Worm (Caenorhabditis elegans) whole organism, L2 larva: Measurements from ENCODE around the gene srh-223.

Experiments used
- aly-2 ChIP-seq: fragments of 150-350 bp; optimal IDR thresholded peaks from 2 replicates; lab custom pipeline; 2014; ENCODE audit warnings: missing biosample characterization, missing genetic modification characterization
- ceh-82 ChIP-seq: fragments of 150-350 bp; optimal IDR thresholded peaks from 2 replicates; lab custom pipeline; 2014; ENCODE audit warnings: missing biosample characterization, missing genetic modification characterization
- fos-1 ChIP-seq: fragments of 150-350 bp; optimal IDR thresholded peaks from 2 replicates; lab custom pipeline; 2014; ENCODE audit warnings: missing biosample characterization, missing genetic modification characterization
- mdl-1 ChIP-seq, 2 experiments: fragments of 150-350 bp in 1 of 2; sonication (generic microtip) in 1 of 2; optimal IDR thresholded peaks; 2 replicates each; lab custom pipeline; 2017; ENCODE audit warnings: missing biosample characterization in 2 of 2, missing genetic modification characterization in 2 of 2
- nhr-23 ChIP-seq: fragments of 150-350 bp; optimal IDR thresholded peaks from 2 replicates; lab custom pipeline; 2014; ENCODE audit warnings: missing biosample characterization, missing genetic modification reagents, missing genetic modification characterization
- unc-62 ChIP-seq: fragments of 150-350 bp; optimal IDR thresholded peaks from 2 replicates; lab custom pipeline; 2014; ENCODE audit warnings: missing biosample characterization, missing genetic modification reagents, missing genetic modification characterization
- ztf-11 ChIP-seq: sonication (generic microtip); optimal IDR thresholded peaks from 2 replicates; lab custom pipeline; 2017; ENCODE audit warnings: missing biosample characterization, missing genetic modification characterization

- TF ChIP-seq ceh-82 (tag; lab: Kevin White, UChicago) (no peak), ztf-11 (tag; lab: Kevin White, UChicago) (no peak), nhr-23 (no peak), aly-2 (no peak), mdl-1 (tag; optimal IDR thresholded peaks at IDR 0.05; lab: Kevin White, UChicago) (no peak), unc-62 (no peak), fos-1 (no peak)
Measured at ce11 chrIV:3995384-3995783, 13.7 kb downstream of the srh-223 start, which contains the start of gene F47C12.7.
